Fruit fly (Drosophila melanogaster): ENCODE measurements around the gene Cht7.

Gene Cht7

dm6 chr3L:3121769-3122432 lies 15.1 kb upstream of the Cht7 start:
- TF ChIP-seq NK7.1 (GFP tag; optimal IDR thresholded peaks at IDR 0.05): no peak
- TF ChIP-seq Abd-B (GFP tag; optimal IDR thresholded peaks at IDR 0.05): no peak
- TF ChIP-seq HmgD (GFP tag; optimal IDR thresholded peaks at IDR 0.05): no peak
- TF ChIP-seq sc (optimal IDR thresholded peaks at IDR 0.05): no peak
- TF ChIP-seq sc (GFP tag; optimal IDR thresholded peaks at IDR 0.05): no peak
- TF ChIP-seq nerfin-1 (tag; optimal IDR thresholded peaks at IDR 0.05): no peak
- peak; percentile 58; the same call in 2 of the 3 replicates for TF ChIP-seq Opbp (GFP tag; IDR thresholded peaks at IDR 0.05; ENCODE audit: partially characterized antibody)
- 0 out of 3 replicates have a peak, but pooled peaks have one; percentile 35 for TF ChIP-seq CG7963 (GFP tag; IDR thresholded peaks at IDR 0.05; ENCODE audit: partially characterized antibody)
- peak; percentile 53; the same call in 1 of the 2 replicates for TF ChIP-seq Scr (GFP tag; IDR thresholded peaks at IDR 0.05; ENCODE audit: partially characterized antibody)
- no peak for TF ChIP-seq seq (GFP tag; IDR thresholded peaks at IDR 0.05)
- TF ChIP-seq ssp (GFP tag; IDR thresholded peaks at IDR 0.05): no peak
- no peak for TF ChIP-seq CG1603 (tag; optimal IDR thresholded peaks at IDR 0.05)
- no peak for TF ChIP-seq Dip3 (GFP tag; optimal IDR thresholded peaks at IDR 0.05)
- TF ChIP-seq slbo (GFP tag; IDR thresholded peaks at IDR 0.05): no peak
- TF ChIP-seq CG9215 (GFP tag; IDR thresholded peaks at IDR 0.05): no peak
- TF ChIP-seq stc (GFP tag; IDR thresholded peaks at IDR 0.05): no peak
- no peak for TF ChIP-seq CG18476 (GFP tag; optimal IDR thresholded peaks at IDR 0.05)
- TF ChIP-seq CG17328 (GFP tag; IDR thresholded peaks at IDR 0.05): no peak
- no peak for TF ChIP-seq Ets65A (GFP tag)
- no peak for TF ChIP-seq CG11085 (GFP tag; IDR thresholded peaks at IDR 0.05)
- no peak for TF ChIP-seq CG12071 (GFP tag; optimal IDR thresholded peaks at IDR 0.05)
- TF ChIP-seq Dll (GFP tag; IDR thresholded peaks at IDR 0.05; ENCODE audit: partially characterized antibody): 0 out of 4 replicates have a peak, but pooled peaks have one; percentile 32
- no peak for TF ChIP-seq CG15073 (GFP tag; optimal IDR thresholded peaks at IDR 0.05)
- TF ChIP-seq ranshi (GFP tag; IDR thresholded peaks at IDR 0.05): no peak
- TF ChIP-seq CG2120 (GFP tag; optimal IDR thresholded peaks at IDR 0.05): no peak
- no peak for TF ChIP-seq so (GFP tag; IDR thresholded peaks at IDR 0.05)
- no peak for TF ChIP-seq HLHmδ (GFP tag; optimal IDR thresholded peaks at IDR 0.05)
- no peak for TF ChIP-seq CG9876 (GFP tag; optimal IDR thresholded peaks at IDR 0.05)
- TF ChIP-seq CG4424 (GFP tag; optimal IDR thresholded peaks at IDR 0.05): no peak
- no peak for TF ChIP-seq CG10431 (GFP tag; optimal IDR thresholded peaks at IDR 0.05)
- TF ChIP-seq sens (GFP tag): peak; percentile 43
- no peak for TF ChIP-seq CoRest (tag; optimal IDR thresholded peaks at IDR 0.05)
- no peak for TF ChIP-seq Deaf1 (tag; optimal IDR thresholded peaks at IDR 0.05)
- no peak for TF ChIP-seq bab2 (GFP tag; optimal IDR thresholded peaks at IDR 0.05)
- TF ChIP-seq Dad (GFP tag; optimal IDR thresholded peaks at IDR 0.05): no peak
- TF ChIP-seq bowl (GFP tag; IDR thresholded peaks at IDR 0.05): no peak
- no peak for TF ChIP-seq CG14860 (GFP tag; IDR thresholded peaks at IDR 0.05; ENCODE audit: partially characterized antibody)
- no peak for TF ChIP-seq CG11695 (GFP tag; IDR thresholded peaks at IDR 0.05)
- no peak for TF ChIP-seq dmrt11E (tag; optimal IDR thresholded peaks at IDR 0.05)
- no peak for TF ChIP-seq Doc3 (GFP tag; IDR thresholded peaks at IDR 0.05; ENCODE audit: partially characterized antibody)
- TF ChIP-seq tna (GFP tag; IDR thresholded peaks at IDR 0.05; ENCODE audit: partially characterized antibody): 0 out of 2 replicates have a peak, but pooled peaks have one; percentile 63
- peak; percentile 72 for TF ChIP-seq Bgb (GFP tag; IDR thresholded peaks at IDR 0.05; ENCODE audit: partially characterized antibody)
- TF ChIP-seq org-1 (GFP tag; optimal IDR thresholded peaks at IDR 0.05): no peak
- no peak for TF ChIP-seq CG7745 (tag; optimal IDR thresholded peaks at IDR 0.05)
- peak; percentile 32; the same call in 1 of the 2 replicates for TF ChIP-seq nerfin-2 (GFP tag; IDR thresholded peaks at IDR 0.05; ENCODE audit: partially characterized antibody)
- peak; percentile 66; the same call in 1 of the 2 replicates for TF ChIP-seq amos (GFP tag; IDR thresholded peaks at IDR 0.05; ENCODE audit: partially characterized antibody)
- no peak for TF ChIP-seq CG5953 (GFP tag; IDR thresholded peaks at IDR 0.05)
- no peak for TF ChIP-seq Antp (GFP tag; optimal IDR thresholded peaks at IDR 0.05)
- no peak for TF ChIP-seq CG3407 (GFP tag; optimal IDR thresholded peaks at IDR 0.05)
- peak; percentile 1 for TF ChIP-seq CG15696 (tag; optimal IDR thresholded peaks at IDR 0.05)

Measured in whole organism, embryonic.